Worm (Caenorhabditis elegans) whole organism, mixed stage, embryonic: ENCODE data around the gene F49E10.4.

Experiments
- bed-3 ChIP-seq: fragments of 200-800 bp; sonication (Bioruptor generic); optimal IDR thresholded peaks from 3 replicates; lab custom pipeline; 2018; ENCODE audit warnings: mild to moderate bottlenecking, missing genetic modification characterization, moderate library complexity, missing compliant biosample characterization
- blmp-1 ChIP-seq: fragments of 150-350 bp; optimal IDR thresholded peaks from 2 replicates; lab custom pipeline; 2014; ENCODE audit warnings: missing biosample characterization, missing genetic modification characterization
- ceh-39 ChIP-seq: fragments of 150-350 bp; optimal IDR thresholded peaks from 2 replicates; lab custom pipeline; 2014; ENCODE audit warnings: missing biosample characterization, missing genetic modification characterization
- ceh-43 ChIP-seq: fragments of 200-800 bp; sonication (Bioruptor generic); optimal IDR thresholded peaks from 2 replicates; lab custom pipeline; 2018; ENCODE audit warnings: mild to moderate bottlenecking, missing genetic modification characterization, moderate library complexity, missing compliant biosample characterization
- ceh-83 ChIP-seq: fragments of 200-800 bp; sonication (Bioruptor generic); optimal IDR thresholded peaks from 2 replicates; lab custom pipeline; 2018; ENCODE audit warnings: mild to moderate bottlenecking, missing genetic modification characterization, missing compliant biosample characterization
- ces-1 ChIP-seq: fragments of 150-350 bp; optimal IDR thresholded peaks from 2 replicates; lab custom pipeline; 2014; ENCODE audit warnings: missing biosample characterization, missing genetic modification reagents, missing genetic modification characterization
- cnd-1 ChIP-seq: fragments of 200-800 bp; sonication (Bioruptor generic); optimal IDR thresholded peaks from 2 replicates; lab custom pipeline; 2018; ENCODE audit warnings: mild to moderate bottlenecking, missing genetic modification characterization, missing compliant biosample characterization
- elt-1 ChIP-seq: sonication (generic microtip); optimal IDR thresholded peaks from 2 replicates; lab custom pipeline; 2017; ENCODE audit warnings: missing genetic modification characterization, mild to moderate bottlenecking, missing compliant biosample characterization, antibody characterized with exemption, moderate library complexity, borderline replicate concordance; ENCODE audit not compliant: insufficient read depth
- elt-3 ChIP-seq: fragments of 150-350 bp; optimal IDR thresholded peaks from 2 replicates; lab custom pipeline; 2014; ENCODE audit warnings: missing biosample characterization, missing genetic modification characterization
- flh-1 ChIP-seq: fragments of 200-800 bp; sonication (Bioruptor generic); optimal IDR thresholded peaks from 2 replicates; lab custom pipeline; 2018; ENCODE audit warnings: mild to moderate bottlenecking, missing genetic modification characterization, moderate library complexity, missing compliant biosample characterization
- ham-2 ChIP-seq: fragments of 200-800 bp; sonication (Bioruptor generic); optimal IDR thresholded peaks from 2 replicates; lab custom pipeline; 2018; ENCODE audit warnings: mild to moderate bottlenecking, missing genetic modification characterization, missing compliant biosample characterization
- hlh-1 ChIP-seq: fragments of 150-350 bp; optimal IDR thresholded peaks from 2 replicates; lab custom pipeline; 2014; ENCODE audit warnings: missing biosample characterization, missing genetic modification reagents, missing genetic modification characterization
- lin-32 ChIP-seq: fragments of 200-800 bp; sonication (Bioruptor generic); optimal IDR thresholded peaks from 2 replicates; lab custom pipeline; 2018; ENCODE audit warnings: mild to moderate bottlenecking, missing genetic modification characterization, missing compliant biosample characterization
- mab-5 ChIP-seq: fragments of 150-350 bp; optimal IDR thresholded peaks from 2 replicates; lab custom pipeline; 2014; ENCODE audit warnings: missing biosample characterization, missing genetic modification characterization
- mep-1 ChIP-seq: fragments of 150-350 bp; optimal IDR thresholded peaks from 2 replicates; lab custom pipeline; 2017; ENCODE audit warnings: missing biosample characterization, missing genetic modification reagents, missing genetic modification characterization, inconsistent platforms
- mls-2 ChIP-seq: sonication (generic microtip); optimal IDR thresholded peaks from 2 replicates; lab custom pipeline; 2016; ENCODE audit warnings: mild to moderate bottlenecking, missing genetic modification characterization, moderate library complexity, missing compliant biosample characterization
- nhr-2 ChIP-seq: fragments of 150-350 bp; optimal IDR thresholded peaks from 2 replicates; lab custom pipeline; 2014; ENCODE audit warnings: missing biosample characterization, missing genetic modification characterization
- nhr-237 ChIP-seq: fragments of 150-350 bp; optimal IDR thresholded peaks from 2 replicates; lab custom pipeline; 2014; ENCODE audit warnings: missing biosample characterization, missing genetic modification characterization
- nhr-28 ChIP-seq: fragments of 150-350 bp; optimal IDR thresholded peaks from 2 replicates; lab custom pipeline; 2014; ENCODE audit warnings: missing biosample characterization, missing genetic modification characterization
- pha-4 ChIP-seq: fragments of 150-350 bp; optimal IDR thresholded peaks from 2 replicates; lab custom pipeline; 2018; ENCODE audit warnings: missing biosample characterization, missing genetic modification reagents, missing genetic modification characterization
- snpc-4 ChIP-seq: fragments of 150-350 bp; optimal IDR thresholded peaks from 2 replicates; lab custom pipeline; 2014; ENCODE audit warnings: missing biosample characterization, missing genetic modification characterization
- sptf-1 ChIP-seq: sonication (generic microtip); optimal IDR thresholded peaks from 2 replicates; lab custom pipeline; 2017; ENCODE audit warnings: mild to moderate bottlenecking, missing genetic modification characterization, moderate library complexity, missing compliant biosample characterization
- unc-120 ChIP-seq: sonication (generic microtip); optimal IDR thresholded peaks from 2 replicates; lab custom pipeline; 2017; ENCODE audit warnings: missing genetic modification characterization, missing compliant biosample characterization; ENCODE audit not compliant: poor library complexity, severe bottlenecking
- unc-62 ChIP-seq: fragments of 150-350 bp; optimal IDR thresholded peaks from 2 replicates; lab custom pipeline; 2014; ENCODE audit warnings: missing biosample characterization, missing genetic modification reagents, missing genetic modification characterization
- zip-8 ChIP-seq: fragments of 150-350 bp; optimal IDR thresholded peaks from 2 replicates; lab custom pipeline; 2014; ENCODE audit warnings: missing biosample characterization, missing genetic modification characterization

The F49E10.4 gene

DNA sequence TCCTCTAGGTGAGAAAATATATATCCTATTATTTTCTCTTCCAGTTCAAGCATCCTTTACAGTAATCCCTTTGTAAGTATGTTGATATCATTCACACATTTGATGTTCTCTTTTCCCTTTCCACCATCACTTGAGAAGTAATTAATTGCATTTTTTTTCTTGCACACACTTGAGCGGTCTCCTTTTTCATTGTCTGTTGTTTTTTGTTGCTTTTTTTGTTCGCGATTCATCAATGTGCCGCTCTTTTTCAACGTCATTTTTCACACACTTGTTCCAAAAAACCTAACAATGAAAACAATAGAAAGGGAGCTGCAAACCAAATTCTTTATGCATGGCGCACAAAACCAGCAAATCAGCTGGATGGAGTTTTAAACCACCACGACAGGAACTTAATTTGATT, at the start of gene F49E10.4:
Gene F49E10.4, plus strand, starts transcription at position 301 of the 400 bp plus-strand sequence.
- no peak for TF ChIP-seq cnd-1 (tag; lab: Kevin White, UChicago)
- peak; percentile 24 for TF ChIP-seq ces-1
- TF ChIP-seq blmp-1 = no peak

ce11 chrX:5826976-5827375, 48.7 kb upstream of the F49E10.4 start:
- TF ChIP-seq cnd-1 (tag; lab: Kevin White, UChicago) = peak; percentile 18
- TF ChIP-seq sptf-1 (tag; lab: Kevin White, UChicago) = peak; percentile 16
- no peak for TF ChIP-seq flh-1 (GFP tag; lab: Kevin White, UChicago)

DNA sequence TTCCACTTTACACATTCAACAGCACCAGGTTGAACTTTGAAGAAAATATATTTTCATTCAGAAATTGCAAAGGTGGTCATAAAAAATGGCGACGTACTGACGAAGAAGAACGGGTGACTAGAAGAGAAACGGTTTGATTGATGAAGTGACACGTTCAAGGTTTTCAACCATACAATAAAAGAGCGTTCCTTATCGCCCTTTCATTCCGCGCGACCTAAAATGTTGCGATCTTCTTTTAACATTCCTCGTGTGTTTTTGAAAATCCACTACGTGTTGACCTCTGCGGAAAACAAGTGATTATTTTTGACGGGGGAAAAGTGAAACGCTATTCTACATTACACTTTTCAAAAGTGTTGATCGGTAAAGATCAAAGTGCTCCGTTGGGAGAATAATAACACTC, 47.6 kb upstream of the F49E10.4 start:
- TF ChIP-seq unc-62 (GFP tag; lab: Kevin White, UChicago) = peak; percentile 72
- TF ChIP-seq mep-1 (tag; lab: Kevin White, UChicago) = no peak
- TF ChIP-seq ham-2 (GFP tag; lab: Kevin White, UChicago) = peak; percentile 17
- TF ChIP-seq ceh-39 (tag; lab: Kevin White, UChicago) = no peak
- TF ChIP-seq ceh-83 (GFP tag; lab: Kevin White, UChicago) = peak; percentile 15

- TF ChIP-seq pha-4 (tag; lab: Kevin White, UChicago) = no peak
- no peak for TF ChIP-seq cnd-1 (tag; lab: Kevin White, UChicago)
- TF ChIP-seq, all 35 proteins: peak for 0
These were observed 46.5 kb upstream of the F49E10.4 start, which contains the start of gene acp-5 for ce11 chrX:5829175-5829574. TSS of gene acp-5 (plus strand) at chrX:5829435.

- TF ChIP-seq bed-3 (GFP tag; lab: Kevin White, UChicago) (no peak), sptf-1 (tag; lab: Kevin White, UChicago) (no peak), ham-2 (GFP tag; lab: Kevin White, UChicago) (no peak), hlh-1 (tag; lab: Kevin White, UChicago) (no peak), unc-120 (tag; lab: Kevin White, UChicago) (no peak), nhr-237 (tag; lab: Kevin White, UChicago) (no peak), cnd-1 (tag; lab: Kevin White, UChicago) (no peak)
These were observed 43.8 kb upstream of the F49E10.4 start for ce11 chrX:5831827-5832226.

DNA sequence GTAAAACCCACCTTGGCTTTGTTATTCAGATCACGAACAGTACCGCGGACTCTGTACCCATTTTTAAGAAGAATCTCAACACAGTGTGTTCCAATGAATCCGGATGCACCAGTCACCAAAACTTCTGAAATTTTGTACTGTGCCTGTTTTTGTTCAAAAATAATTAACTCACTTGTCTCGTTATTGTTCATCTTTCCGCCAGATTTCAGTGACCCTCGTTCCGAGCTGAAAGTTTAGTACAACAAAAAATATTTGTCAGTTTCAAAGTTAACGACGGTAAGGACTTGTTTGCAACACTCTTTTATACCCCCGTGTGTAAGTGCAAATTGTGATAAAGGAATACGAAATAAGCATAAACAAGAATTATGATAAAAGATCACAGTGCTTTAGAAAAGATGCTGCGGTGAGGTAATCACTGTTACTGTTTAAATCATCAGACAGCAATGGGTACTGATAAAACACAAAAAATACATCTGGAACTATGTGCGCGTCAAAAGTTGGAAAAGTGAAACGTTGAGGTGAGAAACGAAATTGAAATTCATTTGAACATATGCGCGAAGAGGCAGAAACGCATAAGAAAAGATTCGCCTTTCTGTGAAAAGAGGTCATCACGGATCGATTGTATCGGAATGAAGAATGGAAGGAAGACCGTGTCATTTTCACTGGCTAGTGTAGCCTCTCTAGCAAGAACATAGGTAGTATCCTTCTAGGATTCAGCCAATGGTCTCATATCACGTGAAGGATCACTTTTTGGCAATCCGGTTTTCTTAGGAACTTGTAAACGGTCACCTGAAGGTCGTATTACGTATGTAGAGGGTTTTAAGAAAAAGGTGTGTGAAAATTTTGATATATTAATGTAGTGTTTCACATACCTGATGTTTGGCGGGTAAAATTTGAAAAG, 40.8 kb upstream of the F49E10.4 start, which contains the start of gene F13D11.4:
Gene F13D11.4, minus strand, starts transcription at position 225 of the 901 bp plus-strand sequence.
- no peak for TF ChIP-seq ceh-43 (GFP tag; lab: Kevin White, UChicago)
- TF ChIP-seq ces-1 = no peak
- TF ChIP-seq mab-5 = no peak
- no peak for TF ChIP-seq hlh-1 (tag; lab: Kevin White, UChicago)
- TF ChIP-seq snpc-4 (tag; lab: Kevin White, UChicago) = no peak
- no peak for TF ChIP-seq zip-8
- TF ChIP-seq unc-120 (tag; lab: Kevin White, UChicago) = no peak
- TF ChIP-seq mep-1 (tag; lab: Kevin White, UChicago) = no peak
- no peak for TF ChIP-seq ham-2 (GFP tag; lab: Kevin White, UChicago)
- TF ChIP-seq cnd-1 (tag; lab: Kevin White, UChicago) = no peak
- no peak for TF ChIP-seq elt-3 (tag; lab: Kevin White, UChicago)
- TF ChIP-seq blmp-1 = no peak
- no peak for TF ChIP-seq mls-2

DNA sequence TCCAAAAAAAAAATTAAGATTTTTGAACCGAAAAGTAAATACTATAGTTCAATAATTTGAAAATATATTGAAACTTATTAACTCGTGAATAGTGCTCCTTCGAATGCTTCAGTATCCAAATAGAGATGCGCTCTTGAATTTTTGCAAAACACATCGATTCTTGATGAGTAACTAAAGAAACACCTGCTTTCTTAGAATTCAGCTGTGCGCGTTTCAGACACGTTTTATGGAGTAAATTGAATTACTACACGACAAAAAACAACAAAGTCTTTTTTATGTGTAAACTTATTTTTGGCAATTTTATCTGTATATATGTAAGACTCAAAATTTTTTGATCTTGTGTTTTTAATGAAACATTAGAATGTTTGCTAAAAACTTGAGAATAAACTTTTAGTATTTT, 39.1 kb upstream of the F49E10.4 start:
- TF ChIP-seq mep-1 (tag; lab: Kevin White, UChicago) (no peak), ces-1 (no peak), elt-3 (tag; lab: Kevin White, UChicago) (no peak), elt-1 (tag; lab: Kevin White, UChicago) (no peak), nhr-28 (tag; lab: Kevin White, UChicago) (no peak), flh-1 (GFP tag; lab: Kevin White, UChicago) (no peak), ceh-83 (GFP tag; lab: Kevin White, UChicago) (no peak), lin-32 (no peak), mls-2 (no peak), mab-5 (no peak), nhr-2 (tag; lab: Kevin White, UChicago) (no peak), unc-62 (GFP tag; lab: Kevin White, UChicago) (no peak), ceh-39 (tag; lab: Kevin White, UChicago) (no peak), nhr-237 (tag; lab: Kevin White, UChicago) (no peak)
